Worm (Caenorhabditis elegans) whole organism, late embryonic: ENCODE measurements around the gene W04G3.12.

Experiments
- ahr-1 ChIP-seq: sonication (generic microtip); optimal IDR thresholded peaks from 2 replicates; lab custom pipeline; 2016; ENCODE audit warnings: missing genetic modification characterization, missing compliant biosample characterization
- hlh-30 ChIP-seq: sonication (generic microtip); optimal IDR thresholded peaks from 2 replicates; lab custom pipeline; 2017; ENCODE audit warnings: antibody characterized with exemption, missing genetic modification characterization, missing compliant biosample characterization; ENCODE audit not compliant: insufficient read depth
- tbx-7 ChIP-seq: sonication (generic microtip); optimal IDR thresholded peaks from 2 replicates; lab custom pipeline; 2016; ENCODE audit warnings: missing genotype, missing genetic modification characterization, missing compliant biosample characterization

DNA sequence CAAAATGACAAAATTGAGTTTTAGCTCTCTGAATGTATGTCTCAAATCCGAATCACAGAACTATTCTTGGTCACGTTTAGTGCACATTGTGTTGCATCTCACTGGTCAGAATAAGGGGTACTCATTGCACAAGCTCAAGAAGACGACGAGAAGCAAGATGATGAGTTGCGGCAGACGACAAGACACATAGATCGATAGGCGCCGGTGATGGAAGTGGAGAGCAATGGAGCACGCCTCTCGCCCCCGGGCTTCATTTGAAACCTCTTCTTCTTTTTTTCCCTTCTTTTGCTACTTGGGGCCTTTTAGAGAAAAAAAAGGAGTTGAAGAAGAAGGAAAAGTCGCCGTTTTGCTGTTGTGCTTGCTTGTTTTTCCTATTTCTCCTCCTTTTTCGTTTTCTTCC, 8.3 kb downstream of the W04G3.12 start, which contains the start of gene apt-9:
- TF ChIP-seq ahr-1 (no peak), tbx-7 (tag; lab: Kevin White, UChicago) (no peak), hlh-30 (tag; lab: Kevin White, UChicago) (no peak)
